Worm (Caenorhabditis elegans) whole organism, mixed stage, embryonic: Measurements from ENCODE around the gene C44B12.6.

Experiments used
- cnd-1 ChIP-seq: fragments of 200-800 bp; sonication (Bioruptor generic); optimal IDR thresholded peaks from 2 replicates; lab custom pipeline; 2018; ENCODE audit warnings: mild to moderate bottlenecking, missing genetic modification characterization, missing compliant biosample characterization
- drap-1 ChIP-seq: fragments of 200-800 bp; sonication (Bioruptor generic); optimal IDR thresholded peaks from 3 replicates; lab custom pipeline; 2018; ENCODE audit warnings: mild to moderate bottlenecking, missing genetic modification characterization, missing compliant biosample characterization
- flh-1 ChIP-seq: fragments of 200-800 bp; sonication (Bioruptor generic); optimal IDR thresholded peaks from 2 replicates; lab custom pipeline; 2018; ENCODE audit warnings: mild to moderate bottlenecking, missing genetic modification characterization, moderate library complexity, missing compliant biosample characterization
- lsy-2 ChIP-seq: fragments of 150-350 bp; optimal IDR thresholded peaks from 2 replicates; lab custom pipeline; 2014; ENCODE audit warnings: missing biosample characterization, missing genetic modification characterization
- mep-1 ChIP-seq: fragments of 150-350 bp; optimal IDR thresholded peaks from 2 replicates; lab custom pipeline; 2017; ENCODE audit warnings: missing biosample characterization, missing genetic modification reagents, missing genetic modification characterization, inconsistent platforms
- nhr-12 ChIP-seq: fragments of 150-350 bp; optimal IDR thresholded peaks from 2 replicates; lab custom pipeline; 2014; ENCODE audit warnings: missing biosample characterization, missing genetic modification characterization
- nhr-237 ChIP-seq: fragments of 150-350 bp; optimal IDR thresholded peaks from 2 replicates; lab custom pipeline; 2014; ENCODE audit warnings: missing biosample characterization, missing genetic modification characterization
- nhr-28 ChIP-seq: fragments of 150-350 bp; optimal IDR thresholded peaks from 2 replicates; lab custom pipeline; 2014; ENCODE audit warnings: missing biosample characterization, missing genetic modification characterization
- unc-62 ChIP-seq: fragments of 150-350 bp; optimal IDR thresholded peaks from 2 replicates; lab custom pipeline; 2014; ENCODE audit warnings: missing biosample characterization, missing genetic modification reagents, missing genetic modification characterization

- TF ChIP-seq drap-1 (GFP tag; lab: Kevin White, UChicago) (no peak), nhr-237 (no peak), flh-1 (no peak), unc-62 (GFP tag; lab: Kevin White, UChicago) (no peak), mep-1 (tag; lab: Kevin White, UChicago) (no peak), nhr-12 (no peak), cnd-1 (no peak), nhr-28 (tag; lab: Kevin White, UChicago) (no peak), lsy-2 (tag; lab: Kevin White, UChicago) (no peak)
Observed at ce11 chrIV:1167352-1167751, 30.8 kb upstream of the C44B12.6 start.
